Fruit fly (Drosophila melanogaster) whole organism, embryonic: ENCODE measurements around the gene CG18788.

ENCODE experiments used
- Awh ChIP-seq: fragments of 200-800 bp; sonication (Bioruptor generic); IDR thresholded peaks from 2 replicates; pipeline ENCODE4, ENCODE4 v1.3.6; 2022; ENCODE audit warnings: missing biosample characterization, missing genetic modification characterization
- Blimp-1 ChIP-seq: fragments of 200-800 bp; sonication (Bioruptor generic); optimal IDR thresholded peaks from 3 replicates; lab custom pipeline; 2018; ENCODE audit warnings: missing biosample characterization, missing genetic modification characterization, mild to moderate bottlenecking, moderate library complexity, missing genetic modification reagents
- C15 ChIP-seq: fragments of 200-800 bp; sonication (Bioruptor generic); IDR thresholded peaks from 3 replicates; pipeline ENCODE4 v1.3.6; 2022; ENCODE audit warnings: missing biosample characterization, missing genetic modification characterization
- CG1024 ChIP-seq: fragments of 200-800 bp; sonication (Bioruptor generic); IDR thresholded peaks from 2 replicates; pipeline ENCODE4 v1.3.6; 2022; ENCODE audit warnings: missing biosample characterization, missing genetic modification characterization
- CG10979 ChIP-seq: fragments of 200-800 bp; sonication (Bioruptor generic); optimal IDR thresholded peaks from 2 replicates; lab custom pipeline; 2018; ENCODE audit warnings: missing biosample characterization, mild to moderate bottlenecking, missing genetic modification characterization, moderate library complexity
- CG11696 ChIP-seq: fragments of 200-800 bp; sonication (Bioruptor generic); IDR thresholded peaks from 2 replicates; pipeline ENCODE4 v1.3.6; 2022; ENCODE audit warnings: missing biosample characterization, missing genetic modification characterization
- CG12236 ChIP-seq: fragments of 200-800 bp; sonication (Bioruptor generic); optimal IDR thresholded peaks from 2 replicates; lab custom pipeline; 2016; ENCODE audit warnings: missing biosample characterization, missing genetic modification characterization
- CG16863 ChIP-seq: fragments of 200-800 bp; sonication (Bioruptor generic); optimal IDR thresholded peaks from 3 replicates; lab custom pipeline; 2016; ENCODE audit warnings: missing biosample characterization, missing genetic modification characterization
- CG18619 ChIP-seq: fragments of 200-800 bp; sonication (Bioruptor generic); optimal IDR thresholded peaks from 3 replicates; lab custom pipeline; 2017; ENCODE audit warnings: missing biosample characterization, mild to moderate bottlenecking, missing genetic modification characterization
- CG30020 ChIP-seq: fragments of 200-800 bp; optimal IDR thresholded peaks from 2 replicates; lab custom pipeline; 2019; ENCODE audit warnings: missing biosample characterization, mild to moderate bottlenecking, missing genetic modification characterization, moderate library complexity
- CG32772 ChIP-seq: fragments of 200-800 bp; sonication (Bioruptor generic); IDR thresholded peaks from 2 replicates; pipeline ENCODE4 v1.3.6; 2022; ENCODE audit warnings: missing biosample characterization, missing genetic modification characterization
- CG6689 ChIP-seq: fragments of 200-800 bp; sonication (Bioruptor generic); IDR thresholded peaks from 2 replicates; pipeline ENCODE4 v1.3.6; 2022; ENCODE audit warnings: missing biosample characterization, missing genetic modification characterization
- CG9437 ChIP-seq: fragments of 200-800 bp; sonication (Bioruptor generic); optimal IDR thresholded peaks from 2 replicates; lab custom pipeline; 2018; ENCODE audit warnings: missing biosample characterization, mild to moderate bottlenecking, missing genetic modification characterization
- CG9727 ChIP-seq: fragments of 200-800 bp; sonication (Bioruptor generic); optimal IDR thresholded peaks from 3 replicates; lab custom pipeline; 2017; ENCODE audit warnings: missing biosample characterization, mild to moderate bottlenecking, missing genetic modification characterization
- D19A ChIP-seq: fragments of 200-800 bp; optimal IDR thresholded peaks from 3 replicates; lab custom pipeline; 2019; ENCODE audit warnings: missing biosample characterization, mild to moderate bottlenecking, missing genetic modification characterization, moderate library complexity
- MTF-1 ChIP-seq: fragments of 200-800 bp; sonication (Bioruptor generic); optimal IDR thresholded peaks from 2 replicates; lab custom pipeline; 2018; ENCODE audit warnings: missing biosample characterization, mild to moderate bottlenecking, missing genetic modification characterization, borderline replicate concordance
- Max ChIP-seq: fragments of 200-800 bp; sonication (Bioruptor generic); optimal IDR thresholded peaks from 2 replicates; lab custom pipeline; 2016; ENCODE audit warnings: missing biosample characterization, mild to moderate bottlenecking, missing genetic modification characterization
- Med ChIP-seq: fragments of 200-800 bp; sonication (Bioruptor generic); peaks from one replicate; lab custom pipeline; 2016; ENCODE audit warnings: missing biosample characterization, missing genetic modification characterization, mild to moderate bottlenecking, inconsistent platforms, moderate library complexity
- Mes4 ChIP-seq: fragments of 200-800 bp; sonication (Bioruptor generic); optimal IDR thresholded peaks from 2 replicates; lab custom pipeline; 2016; ENCODE audit warnings: missing biosample characterization, missing genetic modification characterization
- NFAT ChIP-seq: fragments of 200-800 bp; sonication (Bioruptor generic); IDR thresholded peaks from 2 replicates; pipeline ENCODE4 v1.3.6; 2022; ENCODE audit warnings: missing biosample characterization, missing genetic modification characterization
- Pdp1 ChIP-seq, 2 experiments: fragments of 200-800 bp; sonication (Bioruptor generic); optimal IDR thresholded peaks; 3 replicates each; lab custom pipeline; 2016; ENCODE audit warnings: missing biosample characterization in 2 of 2, missing genetic modification characterization in 2 of 2, mild to moderate bottlenecking in 1 of 2, moderate library complexity in 1 of 2
- Ptx1 ChIP-seq: fragments of 200-800 bp; sonication (Bioruptor generic); IDR thresholded peaks from 2 replicates; pipeline ENCODE4 v1.3.6; 2022; ENCODE audit warnings: missing biosample characterization, missing genetic modification characterization
- Trl ChIP-seq, 3 experiments: fragments of >200 bp in 2 of 3; fragments of 200-800 bp in 1 of 3; sonication (Bioruptor generic) in 1 of 3; optimal IDR thresholded peaks; 2 replicates in 1 of 3; 3 replicates in 2 of 3; lab custom pipeline; 2016 to 2017; ENCODE audit warnings: missing biosample characterization in 1 of 3, missing genetic modification characterization in 1 of 3
- aop ChIP-seq: fragments of 200-800 bp; sonication (Bioruptor generic); IDR thresholded peaks from 2 replicates; pipeline ENCODE4 v1.3.6; 2022; ENCODE audit warnings: missing biosample characterization, missing genetic modification characterization
- cg ChIP-seq: fragments of 200-800 bp; sonication (Bioruptor generic); optimal IDR thresholded peaks from 3 replicates; lab custom pipeline; 2019; ENCODE audit warnings: missing biosample characterization, mild to moderate bottlenecking, missing genetic modification characterization, moderate library complexity
- chm ChIP-seq: fragments of 200-800 bp; sonication (Bioruptor generic); IDR thresholded peaks from 2 replicates; pipeline ENCODE4 v1.3.6; 2022; ENCODE audit warnings: missing biosample characterization, missing genetic modification characterization
- croc ChIP-seq: fragments of 200-800 bp; sonication (Bioruptor generic); conservative IDR thresholded peaks from 3 replicates; pipeline ENCODE4 v1.3.6; 2022; ENCODE audit warnings: missing biosample characterization, missing genetic modification characterization
- exex ChIP-seq: fragments of 200-800 bp; sonication (Bioruptor generic); optimal IDR thresholded peaks from 4 replicates; lab custom pipeline; 2018; ENCODE audit warnings: missing biosample characterization, mild to moderate bottlenecking, missing genetic modification characterization, moderate library complexity
- ftz-f1 ChIP-seq: fragments of 200-800 bp; sonication (Bioruptor generic); optimal IDR thresholded peaks from 2 replicates; lab custom pipeline; 2016; ENCODE audit warnings: missing biosample characterization, missing genetic modification characterization
- gcm ChIP-seq: fragments of 200-800 bp; sonication (Bioruptor generic); optimal IDR thresholded peaks from 2 replicates; lab custom pipeline; 2019; ENCODE audit warnings: missing biosample characterization, mild to moderate bottlenecking, missing genetic modification characterization, moderate library complexity
- gsb-n ChIP-seq: fragments of 200-800 bp; sonication (Bioruptor generic); optimal IDR thresholded peaks from 3 replicates; lab custom pipeline; 2018; ENCODE audit warnings: missing biosample characterization, mild to moderate bottlenecking, missing genetic modification characterization
- her ChIP-seq: fragments of 200-800 bp; sonication (Bioruptor generic); optimal IDR thresholded peaks from 2 replicates; lab custom pipeline; 2016; ENCODE audit warnings: missing biosample characterization, missing genetic modification characterization
- ind ChIP-seq: fragments of 200-800 bp; sonication (Bioruptor generic); optimal IDR thresholded peaks from 3 replicates; lab custom pipeline; 2016; ENCODE audit warnings: missing biosample characterization, missing genetic modification characterization
- lilli ChIP-seq: fragments of 200-800 bp; sonication (Bioruptor generic); optimal IDR thresholded peaks from 3 replicates; lab custom pipeline; 2016; ENCODE audit warnings: missing biosample characterization, missing genetic modification characterization
- lov ChIP-seq, 2 experiments: fragments of 200-800 bp in 1 of 2; fragments of >200 bp in 1 of 2; sonication (Bioruptor generic) in 1 of 2; IDR thresholded peaks in 1 of 2; optimal IDR thresholded peaks in 1 of 2; 2 replicates in 1 of 2; 3 replicates in 1 of 2; pipeline versions ENCODE4 v1.3.6 to Lab custom; 2017 to 2022; ENCODE audit warnings: missing biosample characterization in 1 of 2, missing genetic modification characterization in 1 of 2
- nerfin-2 ChIP-seq: fragments of 200-800 bp; sonication (Bioruptor generic); IDR thresholded peaks from 2 replicates; pipeline ENCODE4 v1.3.6; 2022; ENCODE audit warnings: missing biosample characterization, missing genetic modification characterization; ENCODE audit not compliant: partially characterized antibody
- nom ChIP-seq: fragments of 200-800 bp; sonication (Bioruptor generic); optimal IDR thresholded peaks from 2 replicates; lab custom pipeline; 2017; ENCODE audit warnings: missing biosample characterization, missing genetic modification characterization, mild to moderate bottlenecking, moderate library complexity, missing genetic modification reagents
- peb ChIP-seq: fragments of 200-800 bp; sonication (Bioruptor generic); IDR thresholded peaks from 2 replicates; pipeline ENCODE4 v1.3.6; 2022; ENCODE audit warnings: missing biosample characterization, missing genetic modification characterization
- prd ChIP-seq, 3 experiments: fragments of >200 bp in 2 of 3; fragments of 200-800 bp in 1 of 3; sonication (Bioruptor generic) in 1 of 3; optimal IDR thresholded peaks in 2 of 3; IDR thresholded peaks in 1 of 3; 2 replicates in 2 of 3; 3 replicates in 1 of 3; pipeline versions ENCODE4 v1.3.6 to Lab custom; 2017 to 2022; ENCODE audit warnings: missing biosample characterization in 1 of 3, missing genetic modification characterization in 1 of 3
- pum ChIP-seq: fragments of 200-800 bp; sonication (Bioruptor generic); optimal IDR thresholded peaks from 2 replicates; lab custom pipeline; 2016; ENCODE audit warnings: missing biosample characterization, missing genetic modification characterization
- ssp ChIP-seq: fragments of 200-800 bp; sonication (Bioruptor generic); IDR thresholded peaks from 2 replicates; pipeline ENCODE4 v1.3.6; 2022; ENCODE audit warnings: missing biosample characterization, missing genetic modification characterization
- vnd ChIP-seq: fragments of 200-800 bp; sonication (Bioruptor generic); IDR thresholded peaks from 3 replicates; pipeline ENCODE4 v1.3.6; 2022; ENCODE audit warnings: missing biosample characterization, missing genetic modification characterization; ENCODE audit not compliant: partially characterized antibody
- zen ChIP-seq: fragments of 200-800 bp; sonication (Bioruptor generic); optimal IDR thresholded peaks from 3 replicates; lab custom pipeline; 2018; ENCODE audit warnings: missing biosample characterization, mild to moderate bottlenecking, missing genetic modification characterization, moderate library complexity

CG18788 gene

DNA sequence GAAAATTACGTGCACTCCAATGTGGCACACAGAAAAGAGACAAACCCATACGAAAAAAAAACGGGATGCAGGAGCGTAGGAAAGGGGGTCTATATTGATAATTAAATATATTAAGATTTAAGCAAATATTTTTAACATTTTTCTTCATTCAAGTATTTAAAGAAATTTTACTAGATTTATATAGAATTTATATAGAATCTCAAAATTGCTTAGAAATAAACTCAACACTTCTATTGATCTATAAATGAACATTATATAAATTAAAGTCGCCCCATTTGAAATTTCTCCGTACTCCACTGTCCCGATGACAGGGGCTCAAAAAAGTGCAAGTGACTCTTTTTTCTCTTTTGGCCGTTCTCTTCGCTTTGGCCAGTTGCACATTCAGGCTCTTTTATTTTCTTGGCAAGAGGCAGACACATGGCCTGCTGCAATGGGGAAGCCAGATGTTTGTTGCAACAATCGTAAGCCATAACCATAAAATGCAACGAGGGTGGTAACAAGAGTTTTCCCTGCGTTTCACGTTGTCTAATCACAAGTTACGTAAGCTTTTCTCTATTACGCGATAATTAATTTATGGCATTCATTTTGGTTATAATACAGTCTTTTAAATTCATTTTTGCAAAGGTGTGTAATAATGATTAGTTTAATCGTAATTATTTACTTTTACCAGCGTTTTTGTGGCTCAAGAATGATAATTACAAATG lies 31.8 kb downstream of the CG18788 start (continued):
- TF ChIP-seq gsb-n, result peak; percentile 72
- no peak for TF ChIP-seq peb
- TF ChIP-seq ind (GFP tag; lab: Kevin White, UChicago), result no peak
- TF ChIP-seq cg (GFP tag; lab: Kevin White, UChicago), result no peak
- TF ChIP-seq prd (optimal IDR thresholded peaks at IDR 0.05; lab: Kevin White, UChicago), result no peak
- TF ChIP-seq prd (GFP tag; IDR thresholded peaks at IDR 0.05; lab: Robert Waterston, UW), result peak; percentile 76; the same call in 2 of the 3 replicates
- TF ChIP-seq CG12236 (GFP tag; lab: Kevin White, UChicago), result no peak
- TF ChIP-seq CG18619, result no peak
- no peak for TF ChIP-seq vnd (GFP tag; lab: Robert Waterston, UW)
- TF ChIP-seq croc (GFP tag; lab: Robert Waterston, UW), result peak; percentile 38; the same call in 1 of the 3 replicates
- TF ChIP-seq lov (optimal IDR thresholded peaks at IDR 0.05; lab: Kevin White, UChicago), result no peak
- TF ChIP-seq lov (GFP tag; IDR thresholded peaks at IDR 0.05; lab: Robert Waterston, UW), result no peak
- TF ChIP-seq C15, result no peak
- peak; percentile 52 for TF ChIP-seq gcm
- TF ChIP-seq CG6689 (GFP tag; lab: Robert Waterston, UW), result no peak
- TF ChIP-seq CG1024 (GFP tag; lab: Robert Waterston, UW), result no peak
- peak in 1 of 2 experiments; percentile 72 for TF ChIP-seq Pdp1 (GFP tag; optimal IDR thresholded peaks at IDR 0.05; lab: Kevin White, UChicago)
- TF ChIP-seq Max (GFP tag; lab: Kevin White, UChicago), result no peak
- TF ChIP-seq, all 482 proteins: peak for 83

DNA sequence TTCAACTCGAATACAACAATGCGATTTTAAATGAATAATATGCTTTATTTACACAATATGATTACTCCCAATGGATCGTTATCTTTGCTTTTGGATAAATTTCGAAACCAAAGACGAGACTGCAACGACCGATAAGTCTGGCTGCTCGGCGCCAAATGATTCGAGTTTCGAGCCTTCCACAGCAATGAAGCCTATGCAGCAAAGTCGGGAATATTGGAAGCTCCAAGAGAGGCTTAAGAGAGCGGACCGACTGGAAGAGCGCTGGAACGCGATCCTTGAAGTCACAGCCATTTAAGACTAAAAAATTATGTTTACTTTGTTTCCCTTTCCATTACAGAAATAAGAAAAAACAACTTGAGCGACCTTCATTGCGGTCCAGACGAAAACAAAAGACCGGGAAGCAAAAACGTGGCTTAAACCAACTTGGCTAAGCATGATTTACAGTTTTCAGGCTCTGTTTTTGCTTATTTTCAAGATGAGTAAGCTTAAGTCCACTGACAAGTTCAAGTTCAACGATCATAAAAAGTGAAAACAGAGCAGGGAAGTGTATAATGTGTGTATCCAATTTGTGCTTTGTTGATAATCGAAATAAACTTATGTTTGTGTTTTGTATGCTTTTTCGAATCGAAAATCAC lies 32.7 kb downstream of the CG18788 start, which contains the start of gene firl:
Gene firl, minus strand, starts transcription at position 159 of the 635 bp plus-strand sequence.
- no peak for TF ChIP-seq Mes4 (GFP tag; lab: Kevin White, UChicago)
- TF ChIP-seq nom (GFP tag; lab: Kevin White, UChicago), result peak; percentile 55
- peak; percentile 53 for TF ChIP-seq Blimp-1 (GFP tag; lab: Kevin White, UChicago)
- no peak for TF ChIP-seq ssp
- no peak for TF ChIP-seq her
- peak in 1 of 2 experiments; percentile 11 for TF ChIP-seq Trl (optimal IDR thresholded peaks at IDR 0.05; lab: Kevin White, UChicago)
- no peak for TF ChIP-seq Trl (GFP tag; optimal IDR thresholded peaks at IDR 0.05; lab: Kevin White, UChicago)
- no peak for TF ChIP-seq CG16863 (GFP tag; lab: Kevin White, UChicago)
- no peak for TF ChIP-seq CG11696 (GFP tag; lab: Robert Waterston, UW)
- TF ChIP-seq ftz-f1, result no peak

- peak; percentile 17 for TF ChIP-seq MTF-1
- 0 out of 2 replicates have a peak, but pooled peaks have one; percentile 40 for TF ChIP-seq chm (GFP tag; lab: Robert Waterston, UW)
- TF ChIP-seq Awh, result 0 out of 2 replicates have a peak, but pooled peaks have one; percentile 28
- TF ChIP-seq pum, result no peak
- no peak for TF ChIP-seq nerfin-2
- TF ChIP-seq CG9437 (GFP tag; lab: Kevin White, UChicago), result no peak
- TF ChIP-seq NFAT (GFP tag; lab: Robert Waterston, UW), result 0 out of 2 replicates have a peak, but pooled peaks have one; percentile 13
- 0 out of 2 replicates have a peak, but pooled peaks have one; percentile 18 for TF ChIP-seq Ptx1 (GFP tag; lab: Robert Waterston, UW)
- TF ChIP-seq CG30020, result no peak
- peak; percentile 72 for TF ChIP-seq Med (GFP tag; lab: Kevin White, UChicago)
- TF ChIP-seq gsb-n, result peak; percentile 27
- peak; percentile 29 for TF ChIP-seq CG9727
- TF ChIP-seq exex (tag; lab: Kevin White, UChicago), result no peak
- TF ChIP-seq zen, result peak; percentile 30
- TF ChIP-seq D19A, result peak; percentile 88
- no peak for TF ChIP-seq lilli (GFP tag; lab: Kevin White, UChicago)
- TF ChIP-seq prd (optimal IDR thresholded peaks at IDR 0.05; lab: Kevin White, UChicago), result no peak
- TF ChIP-seq prd (GFP tag; IDR thresholded peaks at IDR 0.05; lab: Robert Waterston, UW), result peak; percentile 63; the same call in 1 of the 3 replicates
- no peak for TF ChIP-seq aop (GFP tag; lab: Robert Waterston, UW)
- 0 out of 2 replicates have a peak, but pooled peaks have one; percentile 17 for TF ChIP-seq CG32772 (GFP tag; lab: Robert Waterston, UW)
- peak; percentile 23 for TF ChIP-seq CG10979 (tag; lab: Kevin White, UChicago)
These were observed 41.9 kb downstream of the CG18788 start, which contains the start of gene CG14947 for dm6 chr2L:12075850-12076249. Gene CG14947, plus strand, starts transcription at chr2L:12076100.
